Fruit fly (Drosophila melanogaster): ENCODE measurements around the gene kar.

The kar gene

DNA sequence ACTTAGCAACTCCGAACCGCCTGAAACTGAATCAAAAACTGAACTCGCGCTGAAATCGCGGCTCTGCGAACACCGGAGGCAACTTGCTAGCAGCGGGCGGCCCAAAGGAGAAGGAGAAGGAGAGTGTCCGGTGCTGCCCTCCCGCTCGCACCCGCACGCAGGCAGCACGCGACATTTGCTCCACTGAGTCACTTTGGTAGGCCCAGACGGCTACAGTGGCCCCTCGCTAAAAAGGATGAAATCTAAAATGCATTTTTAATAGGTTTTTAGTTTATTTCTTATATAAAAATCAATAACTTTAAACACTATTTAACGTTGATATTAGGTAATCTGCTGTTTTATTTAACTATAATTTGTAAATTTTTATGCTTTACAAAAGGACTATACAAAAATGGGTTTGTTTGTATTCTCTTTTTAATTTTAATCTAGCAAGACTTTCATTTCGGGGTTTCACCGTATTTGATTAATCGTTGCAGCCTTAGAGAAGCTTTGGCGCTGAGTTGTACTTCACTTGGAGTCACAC lies 33.3 kb upstream of the kar start, which contains the start of gene Men (continued):
- TF ChIP-seq CG4328 (GFP tag; optimal IDR thresholded peaks at IDR 0.05) (no peak), CG12744 (GFP tag; optimal IDR thresholded peaks at IDR 0.05) (no peak), croc (GFP tag; conservative IDR thresholded peaks at IDR 0.05) (peak; percentile 29; the same call in 2 of the 3 replicates), Kr (GFP tag; optimal IDR thresholded peaks at IDR 0.05) (no peak), Hey (tag; optimal IDR thresholded peaks at IDR 0.05) (no peak), CG1233 (GFP tag; optimal IDR thresholded peaks at IDR 0.05) (no peak), CG13123 (GFP tag; optimal IDR thresholded peaks at IDR 0.05) (no peak), CG13894 (tag; optimal IDR thresholded peaks at IDR 0.05) (peak; percentile 27), kay (GFP tag; optimal IDR thresholded peaks at IDR 0.05) (peak; percentile 45), CG10654 (GFP tag; optimal IDR thresholded peaks at IDR 0.05) (peak; percentile 22), jing (GFP tag; optimal IDR thresholded peaks at IDR 0.05) (no peak), CG7357 (GFP tag; IDR thresholded peaks at IDR 0.05) (peak; percentile 57; the same call in 1 of the 3 replicates), Max (GFP tag; optimal IDR thresholded peaks at IDR 0.05) (peak; percentile 21), tio (GFP tag; optimal IDR thresholded peaks at IDR 0.05) (peak; percentile 21), CG8089 (GFP tag; optimal IDR thresholded peaks at IDR 0.05) (no peak), lola (GFP tag; optimal IDR thresholded peaks at IDR 0.05) (peak in 1 of 3 experiments; percentile 56), CG17361 (GFP tag; IDR thresholded peaks at IDR 0.05) (peak; percentile 81), CG6654 (GFP tag; optimal IDR thresholded peaks at IDR 0.05) (no peak), CG11247 (GFP tag; IDR thresholded peaks at IDR 0.05) (peak; percentile 38; the same call in 1 of the 2 replicates), CG6175 (GFP tag; IDR thresholded peaks at IDR 0.05) (no peak), tup (GFP tag; optimal IDR thresholded peaks at IDR 0.05) (no peak), CG17328 (GFP tag; IDR thresholded peaks at IDR 0.05) (no peak), ems (GFP tag; optimal IDR thresholded peaks at IDR 0.05) (peak; percentile 19), CG4617 (GFP tag; optimal IDR thresholded peaks at IDR 0.05; ENCODE audit: borderline replicate concordance) (no peak), Dip2 (GFP tag; IDR thresholded peaks at IDR 0.05) (no peak), CG4707 (GFP tag; optimal IDR thresholded peaks at IDR 0.05) (no peak), gem (tag; optimal IDR thresholded peaks at IDR 0.05) (peak; percentile 83), CG12659 (GFP tag; optimal IDR thresholded peaks at IDR 0.05) (peak; percentile 70), sna (GFP tag; IDR thresholded peaks at IDR 0.05; ENCODE audit: partially characterized antibody) (no peak), CG18619 (GFP tag; optimal IDR thresholded peaks at IDR 0.05) (peak; percentile 45), Ets97D (GFP tag; optimal IDR thresholded peaks at IDR 0.05) (no peak), zen2 (GFP tag; IDR thresholded peaks at IDR 0.05; ENCODE audit: partially characterized antibody) (no peak), MESR4 (GFP tag; optimal IDR thresholded peaks at IDR 0.05) (no peak), Adf1 (GFP tag; IDR thresholded peaks at IDR 0.05) (peak; percentile 7; the same call in 1 of the 2 replicates), phol (tag; optimal IDR thresholded peaks at IDR 0.05) (peak; percentile 73), CG14710 (tag; optimal IDR thresholded peaks at IDR 0.05) (peak; percentile 43), Drgx (GFP tag; IDR thresholded peaks at IDR 0.05) (peak; percentile 65; the same call in 1 of the 2 replicates), CG1792 (GFP tag; optimal IDR thresholded peaks at IDR 0.05) (no peak), NC2α (GFP tag; optimal IDR thresholded peaks at IDR 0.05) (no peak), CG32532 (GFP tag; IDR thresholded peaks at IDR 0.05) (peak; percentile 60), CoRest (tag; optimal IDR thresholded peaks at IDR 0.05) (peak; percentile 78), Hmx (GFP tag; optimal IDR thresholded peaks at IDR 0.05) (no peak), CG2116 (GFP tag; optimal IDR thresholded peaks at IDR 0.05) (no peak), gt (GFP tag; IDR thresholded peaks at IDR 0.05) (no peak), ken (GFP tag; IDR thresholded peaks at IDR 0.05) (no peak), CG16863 (GFP tag; optimal IDR thresholded peaks at IDR 0.05) (no peak), Poxn (GFP tag; IDR thresholded peaks at IDR 0.05) (no peak), Elba2 (GFP tag; optimal IDR thresholded peaks at IDR 0.05) (no peak), CG8388 (GFP tag; optimal IDR thresholded peaks at IDR 0.05) (peak; percentile 71), wor (GFP tag; IDR thresholded peaks at IDR 0.05) (peak; percentile 10; the same call in 1 of the 2 replicates)
